Fruit fly (Drosophila melanogaster) whole organism, embryonic: ENCODE results near the gene mnd.
A peak's percentile ranks its signal among the peaks of the same experiment; 100 is the strongest.

Experiments
- BtbVII ChIP-seq: fragments of 200-800 bp; sonication (Bioruptor generic); optimal IDR thresholded peaks from 3 replicates; lab custom pipeline; 2017; ENCODE audit warnings: missing biosample characterization, mild to moderate bottlenecking, missing genetic modification characterization
- CG11695 ChIP-seq: fragments of 200-800 bp; sonication (Bioruptor generic); IDR thresholded peaks from 3 replicates; pipeline ENCODE4 v1.3.6; 2022; ENCODE audit warnings: missing biosample characterization, missing genetic modification characterization
- CG1233 ChIP-seq: fragments of 200-800 bp; sonication (Bioruptor generic); optimal IDR thresholded peaks from 4 replicates; lab custom pipeline; 2018; ENCODE audit warnings: missing biosample characterization, mild to moderate bottlenecking, missing genetic modification characterization
- CG12744 ChIP-seq: fragments of 200-800 bp; sonication (Bioruptor generic); optimal IDR thresholded peaks from 2 replicates; lab custom pipeline; 2016; ENCODE audit warnings: missing biosample characterization, missing genetic modification characterization
- CG12942 ChIP-seq: fragments of 200-800 bp; sonication (Bioruptor generic); optimal IDR thresholded peaks from 3 replicates; lab custom pipeline; 2016; ENCODE audit warnings: missing biosample characterization, missing genetic modification characterization
- CG15601 ChIP-seq: fragments of 200-800 bp; sonication (Bioruptor generic); optimal IDR thresholded peaks from 3 replicates; lab custom pipeline; 2019; ENCODE audit warnings: missing biosample characterization, mild to moderate bottlenecking, missing genetic modification characterization, moderate library complexity
- CG16813 ChIP-seq: fragments of 200-800 bp; sonication (Bioruptor generic); IDR thresholded peaks from 3 replicates; pipeline ENCODE4 v1.3.6; 2022; ENCODE audit warnings: missing biosample characterization, missing genetic modification characterization; ENCODE audit not compliant: partially characterized antibody
- CG17385 ChIP-seq: fragments of 200-800 bp; sonication (Bioruptor generic); optimal IDR thresholded peaks from 3 replicates; lab custom pipeline; 2018; ENCODE audit warnings: missing biosample characterization, mild to moderate bottlenecking, missing genetic modification characterization
- CG17568 ChIP-seq: fragments of 200-800 bp; sonication (Bioruptor generic); optimal IDR thresholded peaks from 2 replicates; lab custom pipeline; 2018; ENCODE audit warnings: missing biosample characterization, mild to moderate bottlenecking, missing genetic modification characterization, moderate library complexity
- CG17829 ChIP-seq: fragments of 200-800 bp; optimal IDR thresholded peaks from 2 replicates; lab custom pipeline; 2019; ENCODE audit warnings: missing biosample characterization, mild to moderate bottlenecking, missing genetic modification characterization, moderate library complexity
- CG1792 ChIP-seq: fragments of 200-800 bp; sonication (Bioruptor generic); optimal IDR thresholded peaks from 2 replicates; lab custom pipeline; 2016; ENCODE audit warnings: missing biosample characterization, missing genetic modification characterization
- CG18011 ChIP-seq: fragments of 200-800 bp; sonication (Bioruptor generic); optimal IDR thresholded peaks from 2 replicates; lab custom pipeline; 2017; ENCODE audit warnings: missing biosample characterization, missing genetic modification characterization, mild to moderate bottlenecking, moderate library complexity, missing genotype
- CG18476 ChIP-seq: fragments of 200-800 bp; sonication (Bioruptor generic); optimal IDR thresholded peaks from 2 replicates; lab custom pipeline; 2016; ENCODE audit warnings: missing biosample characterization, mild to moderate bottlenecking, missing genetic modification characterization
- CG2129 ChIP-seq: fragments of 200-800 bp; sonication (Bioruptor generic); IDR thresholded peaks from 2 replicates; pipeline ENCODE4 v1.3.6; 2022; ENCODE audit warnings: missing biosample characterization, missing genetic modification characterization; ENCODE audit not compliant: partially characterized antibody
- CG2712 ChIP-seq: fragments of 200-800 bp; optimal IDR thresholded peaks from 3 replicates; lab custom pipeline; 2019; ENCODE audit warnings: missing biosample characterization, mild to moderate bottlenecking, missing genetic modification characterization, moderate library complexity
- CG30020 ChIP-seq: fragments of 200-800 bp; optimal IDR thresholded peaks from 2 replicates; lab custom pipeline; 2019; ENCODE audit warnings: missing biosample characterization, mild to moderate bottlenecking, missing genetic modification characterization, moderate library complexity
- CG30403 ChIP-seq: fragments of 200-800 bp; sonication (Bioruptor generic); optimal IDR thresholded peaks from 3 replicates; lab custom pipeline; 2016; ENCODE audit warnings: missing biosample characterization, missing genetic modification characterization
- CG31388 ChIP-seq: fragments of 200-800 bp; sonication (Bioruptor generic); optimal IDR thresholded peaks from 2 replicates; lab custom pipeline; 2016; ENCODE audit warnings: missing biosample characterization, missing genetic modification characterization
- CG3407 ChIP-seq: fragments of 200-800 bp; sonication (Bioruptor generic); optimal IDR thresholded peaks from 2 replicates; lab custom pipeline; 2018; ENCODE audit warnings: missing biosample characterization, mild to moderate bottlenecking, missing genetic modification characterization
- CG34422 ChIP-seq: fragments of 200-800 bp; sonication (Bioruptor generic); IDR thresholded peaks from 3 replicates; pipeline ENCODE4 v1.3.6; 2022; ENCODE audit warnings: missing biosample characterization, missing genetic modification characterization
- CG4282 ChIP-seq: fragments of 200-800 bp; sonication (Bioruptor generic); optimal IDR thresholded peaks from 2 replicates; lab custom pipeline; 2016; ENCODE audit warnings: missing biosample characterization, missing genetic modification characterization
- CG4404 ChIP-seq: fragments of 200-800 bp; sonication (Bioruptor generic); IDR thresholded peaks from 2 replicates; pipeline ENCODE4 v1.3.6; 2022; ENCODE audit warnings: missing biosample characterization, missing genetic modification characterization
- CG7745 ChIP-seq: fragments of 200-800 bp; sonication (Bioruptor generic); optimal IDR thresholded peaks from 2 replicates; lab custom pipeline; 2018; ENCODE audit warnings: missing biosample characterization, mild to moderate bottlenecking, missing genetic modification characterization, moderate library complexity
- Dll ChIP-seq: fragments of 200-800 bp; sonication (Bioruptor generic); IDR thresholded peaks from 4 replicates; pipeline ENCODE4 v1.3.6; 2022; ENCODE audit warnings: missing biosample characterization, missing genetic modification characterization; ENCODE audit not compliant: partially characterized antibody
- Dp ChIP-seq: fragments of 200-800 bp; sonication (Bioruptor generic); optimal IDR thresholded peaks from 2 replicates; lab custom pipeline; 2018; ENCODE audit warnings: missing biosample characterization, mild to moderate bottlenecking, missing genetic modification characterization, moderate library complexity
- Elba2 ChIP-seq: fragments of 200-800 bp; sonication (Bioruptor generic); optimal IDR thresholded peaks from 3 replicates; lab custom pipeline; 2016; ENCODE audit warnings: missing biosample characterization, missing genetic modification characterization
- GATAe ChIP-seq: fragments of 200-800 bp; sonication (Bioruptor generic); conservative IDR thresholded peaks from 2 replicates; pipeline ENCODE4 v1.3.6; 2022; ENCODE audit warnings: missing biosample characterization, missing genetic modification characterization
- Mes4 ChIP-seq: fragments of 200-800 bp; sonication (Bioruptor generic); optimal IDR thresholded peaks from 2 replicates; lab custom pipeline; 2016; ENCODE audit warnings: missing biosample characterization, missing genetic modification characterization
- Rfx ChIP-seq: fragments of 200-800 bp; sonication (Bioruptor generic); IDR thresholded peaks from 2 replicates; pipeline ENCODE4 v1.3.6; 2022; ENCODE audit warnings: missing biosample characterization, missing genetic modification characterization
- Sox100B ChIP-seq: fragments of 200-800 bp; sonication (Bioruptor generic); optimal IDR thresholded peaks from 3 replicates; lab custom pipeline; 2018; ENCODE audit warnings: missing biosample characterization, mild to moderate bottlenecking, missing genetic modification characterization
- Sry-δ ChIP-seq: fragments of 200-800 bp; sonication (Bioruptor generic); optimal IDR thresholded peaks from 2 replicates; lab custom pipeline; 2016; ENCODE audit warnings: missing biosample characterization, missing genetic modification characterization
- Ssrp ChIP-seq: fragments of 200-800 bp; sonication (Bioruptor generic); optimal IDR thresholded peaks from 2 replicates; lab custom pipeline; 2018; ENCODE audit warnings: missing biosample characterization, mild to moderate bottlenecking, missing genetic modification characterization, moderate library complexity
- YL-1 ChIP-seq: fragments of 200-800 bp; sonication (Bioruptor generic); optimal IDR thresholded peaks from 3 replicates; lab custom pipeline; 2017; ENCODE audit warnings: missing biosample characterization, mild to moderate bottlenecking, missing genetic modification characterization
- cad ChIP-seq: fragments of >200 bp; optimal IDR thresholded peaks from 2 replicates; lab custom pipeline; 2017; ENCODE audit warnings: missing biosample characterization, missing genetic modification characterization
- cato ChIP-seq: fragments of 200-800 bp; sonication (Bioruptor generic); optimal IDR thresholded peaks from 2 replicates; lab custom pipeline; 2016; ENCODE audit warnings: missing biosample characterization, missing genetic modification characterization, borderline replicate concordance
- chif ChIP-seq, 2 experiments: fragments of 200-800 bp; sonication (Bioruptor generic); optimal IDR thresholded peaks; 3 replicates each; lab custom pipeline; 2016; ENCODE audit warnings: missing biosample characterization in 2 of 2, missing genetic modification characterization in 2 of 2
- chn ChIP-seq: fragments of 200-800 bp; sonication (Bioruptor generic); optimal IDR thresholded peaks from 2 replicates; lab custom pipeline; 2016; ENCODE audit warnings: missing biosample characterization, missing genetic modification characterization
- croc ChIP-seq: fragments of 200-800 bp; sonication (Bioruptor generic); conservative IDR thresholded peaks from 3 replicates; pipeline ENCODE4 v1.3.6; 2022; ENCODE audit warnings: missing biosample characterization, missing genetic modification characterization
- eve ChIP-seq, 2 experiments: fragments of >200 bp; optimal IDR thresholded peaks; 2 replicates each; lab custom pipeline; 2017; ENCODE audit warnings: missing biosample characterization in 2 of 2, missing genetic modification characterization in 2 of 2
- ewg ChIP-seq: fragments of 200-800 bp; sonication (Bioruptor generic); optimal IDR thresholded peaks from 3 replicates; lab custom pipeline; 2017; ENCODE audit warnings: mild to moderate bottlenecking, missing biosample characterization, missing genetic modification reagents, missing genetic modification characterization
- gro ChIP-seq: fragments of 200-800 bp; sonication (Bioruptor generic); optimal IDR thresholded peaks from 2 replicates; lab custom pipeline; 2016; ENCODE audit warnings: missing biosample characterization, missing genetic modification characterization
- h ChIP-seq: fragments of >200 bp; optimal IDR thresholded peaks from 2 replicates; lab custom pipeline; 2017
- jumu ChIP-seq: fragments of 200-800 bp; sonication (Bioruptor generic); optimal IDR thresholded peaks from 3 replicates; lab custom pipeline; 2016; ENCODE audit warnings: missing biosample characterization, missing genetic modification characterization
- kah ChIP-seq: fragments of 200-800 bp; sonication (Bioruptor generic); optimal IDR thresholded peaks from 2 replicates; lab custom pipeline; 2018; ENCODE audit warnings: missing biosample characterization, mild to moderate bottlenecking, missing genetic modification characterization
- otp ChIP-seq: fragments of 200-800 bp; sonication (Bioruptor generic); IDR thresholded peaks from 3 replicates; pipeline ENCODE4, ENCODE4 v1.3.6; 2022; ENCODE audit warnings: missing biosample characterization, missing genetic modification characterization
- sd ChIP-seq: fragments of 200-800 bp; sonication (Bioruptor generic); optimal IDR thresholded peaks from 3 replicates; lab custom pipeline; 2018; ENCODE audit warnings: missing biosample characterization, mild to moderate bottlenecking, missing genetic modification characterization, moderate library complexity
- seq ChIP-seq: fragments of 200-800 bp; sonication (Bioruptor generic); IDR thresholded peaks from 2 replicates; pipeline ENCODE4 v1.3.6; 2022; ENCODE audit warnings: missing biosample characterization, missing genetic modification characterization
- sqz ChIP-seq: fragments of 200-800 bp; sonication (Bioruptor generic); optimal IDR thresholded peaks from 3 replicates; lab custom pipeline; 2018; ENCODE audit warnings: missing biosample characterization, mild to moderate bottlenecking, missing genetic modification characterization
- sug ChIP-seq: fragments of 200-800 bp; optimal IDR thresholded peaks from 2 replicates; lab custom pipeline; 2019; ENCODE audit warnings: missing biosample characterization, mild to moderate bottlenecking, missing genetic modification characterization, moderate library complexity
- tx ChIP-seq: fragments of 200-800 bp; sonication (Bioruptor generic); optimal IDR thresholded peaks from 2 replicates; lab custom pipeline; 2016; ENCODE audit warnings: missing biosample characterization, missing genetic modification characterization
- vnd ChIP-seq: fragments of 200-800 bp; sonication (Bioruptor generic); IDR thresholded peaks from 3 replicates; pipeline ENCODE4 v1.3.6; 2022; ENCODE audit warnings: missing biosample characterization, missing genetic modification characterization; ENCODE audit not compliant: partially characterized antibody
- zfh1 ChIP-seq: fragments of 200-800 bp; sonication (Bioruptor generic); IDR thresholded peaks from 3 replicates; pipeline ENCODE4 v1.3.6; 2022; ENCODE audit warnings: missing biosample characterization, missing genetic modification characterization

mnd gene

dm6 chr3L:14974513-14974912 is 10.4 kb upstream of the mnd start, which contains the start of gene Ocho (continued):
- no peak for TF ChIP-seq BtbVII
- TF ChIP-seq CG12744 (GFP tag; lab: Kevin White, UChicago), result no peak
- no peak for TF ChIP-seq YL-1 (GFP tag; lab: Kevin White, UChicago)
- TF ChIP-seq zfh1 (GFP tag; lab: Robert Waterston, UW), result peak; percentile 57; the same call in 2 of the 3 replicates
- TF ChIP-seq vnd, result no peak
- TF ChIP-seq CG18476, result no peak
- TF ChIP-seq Sry-δ, result peak; percentile 38
- TF ChIP-seq tx (GFP tag; lab: Kevin White, UChicago), result no peak
- no peak for TF ChIP-seq CG7745 (tag; lab: Kevin White, UChicago)
- TF ChIP-seq chn (GFP tag; lab: Kevin White, UChicago), result no peak
- TF ChIP-seq sqz (GFP tag; lab: Kevin White, UChicago), result peak; percentile 19
- peak; percentile 6 for TF ChIP-seq CG2712 (tag; lab: Kevin White, UChicago)
- no peak for TF ChIP-seq CG17568 (GFP tag; lab: Kevin White, UChicago)
- no peak for TF ChIP-seq CG4282 (GFP tag; lab: Kevin White, UChicago)
- TF ChIP-seq CG15601, result no peak
- TF ChIP-seq sd (tag; lab: Kevin White, UChicago), result no peak
- TF ChIP-seq croc (GFP tag; lab: Robert Waterston, UW), result no peak
- peak; percentile 45 for TF ChIP-seq CG4404 (GFP tag; lab: Robert Waterston, UW)
- no peak for TF ChIP-seq otp (GFP tag; lab: Robert Waterston, UW)
- TF ChIP-seq h, result no peak
- no peak for TF ChIP-seq Dp (GFP tag; lab: Kevin White, UChicago)
- TF ChIP-seq jumu (GFP tag; lab: Kevin White, UChicago), result no peak
- TF ChIP-seq CG34422 (GFP tag; lab: Robert Waterston, UW), result no peak
- peak; percentile 64; the same call in 3 of the 4 replicates for TF ChIP-seq Dll (GFP tag; lab: Robert Waterston, UW)
- no peak for TF ChIP-seq Elba2 (GFP tag; lab: Kevin White, UChicago)
- TF ChIP-seq CG16813 (GFP tag; lab: Robert Waterston, UW), result peak; percentile 76; the same call in 2 of the 3 replicates
- TF ChIP-seq eve (GFP tag; optimal IDR thresholded peaks at IDR 0.05; lab: Kevin White, UChicago), result peak in 1 of 2 experiments; percentile 13
- no peak for TF ChIP-seq gro
- TF ChIP-seq CG17829 (tag; lab: Kevin White, UChicago), result peak; percentile 17
- no peak for TF ChIP-seq CG1233 (GFP tag; lab: Kevin White, UChicago)
- TF ChIP-seq kah (GFP tag; lab: Kevin White, UChicago), result no peak
- TF ChIP-seq Mes4 (GFP tag; lab: Kevin White, UChicago), result no peak
- TF ChIP-seq cato (GFP tag; lab: Kevin White, UChicago), result no peak
- TF ChIP-seq cad (GFP tag; lab: Kevin White, UChicago), result no peak
- no peak for TF ChIP-seq chif (GFP tag; optimal IDR thresholded peaks at IDR 0.05; lab: Kevin White, UChicago)
- TF ChIP-seq CG31388 (GFP tag; lab: Kevin White, UChicago), result no peak
- no peak for TF ChIP-seq seq
- peak; percentile 61 for TF ChIP-seq CG2129
- no peak for TF ChIP-seq CG11695 (GFP tag; lab: Robert Waterston, UW)
- no peak for TF ChIP-seq Sox100B (GFP tag; lab: Kevin White, UChicago)
- TF ChIP-seq CG17385, result no peak
- TF ChIP-seq CG30403 (GFP tag; lab: Kevin White, UChicago), result no peak
- no peak for TF ChIP-seq GATAe (GFP tag; lab: Robert Waterston, UW)
- no peak for TF ChIP-seq Rfx (GFP tag; lab: Robert Waterston, UW)
- TF ChIP-seq sug (tag; lab: Kevin White, UChicago), result no peak
- no peak for TF ChIP-seq CG18011 (GFP tag; lab: Kevin White, UChicago)
- no peak for TF ChIP-seq CG30020 (tag; lab: Kevin White, UChicago)
- no peak for TF ChIP-seq CG3407
- no peak for TF ChIP-seq Ssrp (tag; lab: Kevin White, UChicago)
- TF ChIP-seq CG12942 (GFP tag; lab: Kevin White, UChicago), result no peak
- no peak for TF ChIP-seq CG1792
- TF ChIP-seq ewg (GFP tag; lab: Kevin White, UChicago), result no peak
